Fruit fly (Drosophila melanogaster) whole organism, prepupa: Measurements from ENCODE around the gene CycH.

Source experiments
- CG10631 ChIP-seq: fragments of 200-800 bp; sonication (Bioruptor generic); optimal IDR thresholded peaks from 2 replicates; lab custom pipeline; 2016; ENCODE audit warnings: missing biosample characterization, missing genetic modification characterization
- CG11902 ChIP-seq: fragments of 200-800 bp; sonication (Bioruptor generic); optimal IDR thresholded peaks from 3 replicates; lab custom pipeline; 2016; ENCODE audit warnings: missing biosample characterization, missing genetic modification characterization
- CG1621 ChIP-seq: fragments of 200-800 bp; sonication (Bioruptor generic); optimal IDR thresholded peaks from 3 replicates; lab custom pipeline; 2018; ENCODE audit warnings: missing biosample characterization, mild to moderate bottlenecking, missing genetic modification characterization
- CG3032 ChIP-seq: fragments of 200-800 bp; optimal IDR thresholded peaks from 2 replicates; lab custom pipeline; 2019; ENCODE audit warnings: missing biosample characterization, mild to moderate bottlenecking, missing genetic modification characterization, moderate library complexity
- CG31627 ChIP-seq: fragments of 200-800 bp; sonication (Bioruptor generic); optimal IDR thresholded peaks from 3 replicates; lab custom pipeline; 2016; ENCODE audit warnings: missing biosample characterization, missing genetic modification characterization
- CG3919 ChIP-seq: fragments of 200-800 bp; sonication (Bioruptor generic); optimal IDR thresholded peaks from 3 replicates; lab custom pipeline; 2016; ENCODE audit warnings: missing biosample characterization, missing genetic modification characterization
- CG4318 ChIP-seq: fragments of 200-800 bp; sonication (Bioruptor generic); optimal IDR thresholded peaks from 3 replicates; lab custom pipeline; 2017; ENCODE audit warnings: missing biosample characterization, mild to moderate bottlenecking, missing genetic modification characterization
- CG6163 ChIP-seq: fragments of 200-800 bp; sonication (Bioruptor generic); IDR thresholded peaks from 3 replicates; pipeline ENCODE4 v1.3.6; 2022; ENCODE audit warnings: missing biosample characterization, missing genetic modification characterization
- CG6276 ChIP-seq: fragments of 200-800 bp; sonication (Bioruptor generic); optimal IDR thresholded peaks from 2 replicates; lab custom pipeline; 2017; ENCODE audit warnings: missing biosample characterization, mild to moderate bottlenecking, missing genetic modification characterization
- CG6808 ChIP-seq: fragments of 200-800 bp; sonication (Bioruptor generic); optimal IDR thresholded peaks from 3 replicates; lab custom pipeline; 2017; ENCODE audit warnings: missing biosample characterization, missing genetic modification characterization, mild to moderate bottlenecking, moderate library complexity, missing genetic modification reagents
- CG6854 ChIP-seq: fragments of 200-800 bp; sonication (Bioruptor generic); optimal IDR thresholded peaks from 2 replicates; lab custom pipeline; 2017; ENCODE audit warnings: missing biosample characterization, mild to moderate bottlenecking, missing genetic modification characterization
- CG8119 ChIP-seq: fragments of 200-800 bp; sonication (Bioruptor generic); IDR thresholded peaks from 3 replicates; pipeline ENCODE4 v1.3.6; 2022; ENCODE audit warnings: missing biosample characterization, missing genetic modification characterization
- CG8319 ChIP-seq: fragments of 200-800 bp; sonication (Bioruptor generic); optimal IDR thresholded peaks from 3 replicates; lab custom pipeline; 2016; ENCODE audit warnings: missing biosample characterization, missing genetic modification characterization
- CG8632 ChIP-seq: fragments of 200-800 bp; sonication (Bioruptor generic); optimal IDR thresholded peaks from 3 replicates; lab custom pipeline; 2016; ENCODE audit warnings: missing biosample characterization, missing genetic modification characterization
- Eip75B ChIP-seq: fragments of 200-800 bp; sonication (Bioruptor generic); optimal IDR thresholded peaks from 3 replicates; lab custom pipeline; 2016; ENCODE audit warnings: missing biosample characterization, missing genetic modification characterization
- Eip78C ChIP-seq: fragments of 200-800 bp; sonication (Bioruptor generic); peaks from one replicate; lab custom pipeline; 2016; ENCODE audit warnings: missing biosample characterization, missing genetic modification characterization
- Eip93F ChIP-seq: fragments of 200-800 bp; sonication (Bioruptor generic); optimal IDR thresholded peaks from 2 replicates; lab custom pipeline; 2016; ENCODE audit warnings: missing biosample characterization, mild to moderate bottlenecking, missing genetic modification characterization
- Ets96B ChIP-seq: fragments of 200-800 bp; optimal IDR thresholded peaks from 2 replicates; lab custom pipeline; 2019; ENCODE audit warnings: missing biosample characterization, mild to moderate bottlenecking, missing genetic modification characterization, moderate library complexity
- Hr38 ChIP-seq: sonication (Bioruptor generic); optimal IDR thresholded peaks from 2 replicates; lab custom pipeline; 2016; ENCODE audit warnings: missing biosample characterization, missing genetic modification characterization
- Hr39 ChIP-seq: fragments of 200-800 bp; sonication (Bioruptor generic); optimal IDR thresholded peaks from 2 replicates; lab custom pipeline; 2016; ENCODE audit warnings: missing biosample characterization, missing genetic modification characterization
- Hr4 ChIP-seq: fragments of 200-800 bp; sonication (Bioruptor generic); optimal IDR thresholded peaks from 3 replicates; lab custom pipeline; 2016; ENCODE audit warnings: missing biosample characterization, missing genetic modification characterization
- Lpt ChIP-seq: fragments of 200-800 bp; sonication (Bioruptor generic); optimal IDR thresholded peaks from 3 replicates; lab custom pipeline; 2016; ENCODE audit warnings: missing biosample characterization, missing genetic modification characterization
- Met ChIP-seq: fragments of 200-800 bp; sonication (Bioruptor generic); optimal IDR thresholded peaks from 3 replicates; lab custom pipeline; 2016; ENCODE audit warnings: missing biosample characterization, missing genetic modification characterization
- OdsH ChIP-seq: fragments of 200-800 bp; sonication (Bioruptor generic); optimal IDR thresholded peaks from 3 replicates; lab custom pipeline; 2016; ENCODE audit warnings: missing biosample characterization, missing genetic modification characterization
- Smox ChIP-seq: fragments of 200-800 bp; sonication (Bioruptor generic); optimal IDR thresholded peaks from 3 replicates; lab custom pipeline; 2016; ENCODE audit warnings: missing biosample characterization, missing genetic modification characterization
- Sox102F ChIP-seq: fragments of 200-800 bp; sonication (Bioruptor generic); optimal IDR thresholded peaks from 2 replicates; lab custom pipeline; 2016; ENCODE audit warnings: missing biosample characterization, mild to moderate bottlenecking, missing genetic modification characterization
- Sox14 ChIP-seq: fragments of 200-800 bp; sonication (Bioruptor generic); optimal IDR thresholded peaks from 3 replicates; lab custom pipeline; 2016; ENCODE audit warnings: missing biosample characterization, missing genetic modification characterization
- achi ChIP-seq: fragments of 200-800 bp; sonication (Bioruptor generic); optimal IDR thresholded peaks from 3 replicates; lab custom pipeline; 2016; ENCODE audit warnings: missing biosample characterization, missing genetic modification characterization
- acj6 ChIP-seq: fragments of 200-800 bp; sonication (Bioruptor generic); optimal IDR thresholded peaks from 3 replicates; lab custom pipeline; 2016; ENCODE audit warnings: missing biosample characterization, missing genetic modification characterization
- cyc ChIP-seq: fragments of 200-800 bp; sonication (Bioruptor generic); optimal IDR thresholded peaks from 3 replicates; lab custom pipeline; 2016; ENCODE audit warnings: missing biosample characterization, missing genetic modification characterization
- dac ChIP-seq: fragments of 200-800 bp; sonication (Bioruptor generic); optimal IDR thresholded peaks from 2 replicates; lab custom pipeline; 2017; ENCODE audit warnings: missing biosample characterization, mild to moderate bottlenecking, missing genetic modification characterization
- dsx ChIP-seq: fragments of 200-800 bp; optimal IDR thresholded peaks from 3 replicates; lab custom pipeline; 2019; ENCODE audit warnings: missing biosample characterization, mild to moderate bottlenecking, missing genetic modification characterization, moderate library complexity; ENCODE audit not compliant: poor library complexity, severe bottlenecking
- esn ChIP-seq: fragments of 200-800 bp; sonication (Bioruptor generic); optimal IDR thresholded peaks from 2 replicates; lab custom pipeline; 2016; ENCODE audit warnings: missing biosample characterization, mild to moderate bottlenecking, missing genetic modification characterization, moderate library complexity
- fd59A ChIP-seq: fragments of 200-800 bp; sonication (Bioruptor generic); optimal IDR thresholded peaks from 2 replicates; lab custom pipeline; 2017; ENCODE audit warnings: missing biosample characterization, mild to moderate bottlenecking, missing genetic modification characterization, missing genetic modification reagents
- fkh ChIP-seq: fragments of 200-800 bp; sonication (Bioruptor generic); optimal IDR thresholded peaks from 3 replicates; lab custom pipeline; 2017; ENCODE audit warnings: missing biosample characterization, mild to moderate bottlenecking, missing genetic modification characterization, moderate library complexity
- lz ChIP-seq: fragments of 200-800 bp; sonication (Bioruptor generic); optimal IDR thresholded peaks from 3 replicates; lab custom pipeline; 2016; ENCODE audit warnings: missing biosample characterization, missing genetic modification characterization
- net ChIP-seq: fragments of 200-800 bp; sonication (Bioruptor generic); optimal IDR thresholded peaks from 3 replicates; lab custom pipeline; 2016; ENCODE audit warnings: missing biosample characterization, missing genetic modification characterization
- pdm3 ChIP-seq: fragments of 200-800 bp; sonication (Bioruptor generic); optimal IDR thresholded peaks from 3 replicates; lab custom pipeline; 2016; ENCODE audit warnings: missing biosample characterization, missing genetic modification characterization
- ss ChIP-seq, 2 experiments: fragments of 200-800 bp; sonication (Bioruptor generic); optimal IDR thresholded peaks; 2 replicates in 1 of 2; 3 replicates in 1 of 2; lab custom pipeline; 2017 to 2018; ENCODE audit warnings: mild to moderate bottlenecking in 2 of 2, missing biosample characterization in 2 of 2, missing genetic modification characterization in 2 of 2, moderate library complexity in 1 of 2
- svp ChIP-seq: fragments of 200-800 bp; sonication (Bioruptor generic); peaks from one replicate; lab custom pipeline; 2016; ENCODE audit warnings: missing biosample characterization, missing genetic modification characterization
- topi ChIP-seq: fragments of 200-800 bp; sonication (Bioruptor generic); optimal IDR thresholded peaks from 3 replicates; lab custom pipeline; 2016; ENCODE audit warnings: missing biosample characterization, missing genetic modification characterization
- vri ChIP-seq: fragments of 200-800 bp; sonication (Bioruptor generic); optimal IDR thresholded peaks from 3 replicates; lab custom pipeline; 2016; ENCODE audit warnings: missing biosample characterization, mild to moderate bottlenecking, missing genetic modification characterization

CycH gene

dm6 chr3L:21821780-21822179 is at the start of gene CycH:
Gene CycH (plus strand): TSS chr3L:21821997.
- TF ChIP-seq Eip93F (GFP tag; lab: Kevin White, UChicago) = no peak
- TF ChIP-seq CG8632 (GFP tag; lab: Kevin White, UChicago) = peak; percentile 12
- TF ChIP-seq svp (GFP tag; lab: Kevin White, UChicago) = peak; percentile 41
- TF ChIP-seq dsx (GFP tag; lab: Kevin White, UChicago) = no peak
- peak; percentile 26 for TF ChIP-seq Ets96B
- TF ChIP-seq lz (GFP tag; lab: Kevin White, UChicago) = peak; percentile 36
- peak; percentile 17 for TF ChIP-seq Hr4 (GFP tag; lab: Kevin White, UChicago)
- TF ChIP-seq cyc (GFP tag; lab: Kevin White, UChicago) = peak; percentile 20
- peak; percentile 39 for TF ChIP-seq CG31627 (GFP tag; lab: Kevin White, UChicago)
- TF ChIP-seq CG10631 (GFP tag; lab: Kevin White, UChicago) = peak; percentile 29
- TF ChIP-seq Sox102F (GFP tag; lab: Kevin White, UChicago) = peak; percentile 28
- TF ChIP-seq pdm3 (GFP tag; lab: Kevin White, UChicago) = peak; percentile 17
- TF ChIP-seq achi (GFP tag; lab: Kevin White, UChicago) = peak; percentile 14
- TF ChIP-seq OdsH (GFP tag; lab: Kevin White, UChicago) = peak; percentile 32
- TF ChIP-seq Hr39 (GFP tag; lab: Kevin White, UChicago) = peak; percentile 39
- TF ChIP-seq CG6276 = no peak
- peak; percentile 63 for TF ChIP-seq CG6854 (GFP tag; lab: Kevin White, UChicago)
- TF ChIP-seq CG1621 = no peak
- no peak for TF ChIP-seq CG8319 (GFP tag; lab: Kevin White, UChicago)
- no peak for TF ChIP-seq Met
- TF ChIP-seq acj6 (GFP tag; lab: Kevin White, UChicago) = peak; percentile 10
- TF ChIP-seq CG8119 = peak; percentile 24; the same call in 1 of the 3 replicates
- no peak for TF ChIP-seq Eip75B (GFP tag; lab: Kevin White, UChicago)
- peak; percentile 30 for TF ChIP-seq Sox14
- TF ChIP-seq net (GFP tag; lab: Kevin White, UChicago) = no peak
- TF ChIP-seq esn (GFP tag; lab: Kevin White, UChicago) = peak; percentile 60
- peak; percentile 13 for TF ChIP-seq topi
- no peak for TF ChIP-seq vri (GFP tag; lab: Kevin White, UChicago)
- peak; percentile 82 for TF ChIP-seq Eip78C
- peak; percentile 14 for TF ChIP-seq CG3032 (tag; lab: Kevin White, UChicago)
- TF ChIP-seq Lpt = no peak
- TF ChIP-seq CG4318 (GFP tag; lab: Kevin White, UChicago) = no peak
- peak; percentile 56 for TF ChIP-seq CG3919 (GFP tag; lab: Kevin White, UChicago)
- peak; percentile 33 for TF ChIP-seq Smox
- TF ChIP-seq, all 60 proteins: peak for 23

- TF ChIP-seq CG11902 (GFP tag; lab: Kevin White, UChicago) = no peak
- TF ChIP-seq CG1621 = no peak
- TF ChIP-seq acj6 (GFP tag; lab: Kevin White, UChicago) = no peak
- no peak for TF ChIP-seq dac
- no peak for TF ChIP-seq esn (GFP tag; lab: Kevin White, UChicago)
- TF ChIP-seq Ets96B = no peak
- no peak for TF ChIP-seq svp (GFP tag; lab: Kevin White, UChicago)
These were observed 47.9 kb upstream of the CycH start for dm6 chr3L:21773855-21774254.

- no peak for TF ChIP-seq Hr4 (GFP tag; lab: Kevin White, UChicago)
- TF ChIP-seq CG31627 (GFP tag; lab: Kevin White, UChicago) = no peak
- TF ChIP-seq svp (GFP tag; lab: Kevin White, UChicago) = peak; percentile 15
- no peak for TF ChIP-seq Hr38 (GFP tag; lab: Kevin White, UChicago)
- no peak for TF ChIP-seq CG1621
- TF ChIP-seq achi (GFP tag; lab: Kevin White, UChicago) = no peak
These were observed 33.9 kb upstream of the CycH start for dm6 chr3L:21787883-21788282.

- TF ChIP-seq Lpt = no peak
- TF ChIP-seq Hr39 (GFP tag; lab: Kevin White, UChicago) = no peak
- TF ChIP-seq CG6163 (GFP tag; lab: Robert Waterston, UW) = no peak
- TF ChIP-seq CG6854 (GFP tag; lab: Kevin White, UChicago) = no peak
- TF ChIP-seq OdsH (GFP tag; lab: Kevin White, UChicago) = no peak
- TF ChIP-seq CG6808 (GFP tag; lab: Kevin White, UChicago) = no peak
- TF ChIP-seq fd59A (GFP tag; lab: Kevin White, UChicago) = no peak
- TF ChIP-seq fkh (GFP tag; lab: Kevin White, UChicago) = no peak
- no peak for TF ChIP-seq Eip75B (GFP tag; lab: Kevin White, UChicago)
- peak in 1 of 2 experiments; percentile 20 for TF ChIP-seq ss (GFP tag; optimal IDR thresholded peaks at IDR 0.05; lab: Kevin White, UChicago)
- TF ChIP-seq CG11902 (GFP tag; lab: Kevin White, UChicago) = no peak
- no peak for TF ChIP-seq svp (GFP tag; lab: Kevin White, UChicago)
- peak; percentile 28 for TF ChIP-seq dsx (GFP tag; lab: Kevin White, UChicago)
- no peak for TF ChIP-seq esn (GFP tag; lab: Kevin White, UChicago)
These were observed 21.4 kb upstream of the CycH start for dm6 chr3L:21800424-21800823.
